Fruit fly (Drosophila melanogaster): ENCODE results near the gene cic.

Gene cic

DNA sequence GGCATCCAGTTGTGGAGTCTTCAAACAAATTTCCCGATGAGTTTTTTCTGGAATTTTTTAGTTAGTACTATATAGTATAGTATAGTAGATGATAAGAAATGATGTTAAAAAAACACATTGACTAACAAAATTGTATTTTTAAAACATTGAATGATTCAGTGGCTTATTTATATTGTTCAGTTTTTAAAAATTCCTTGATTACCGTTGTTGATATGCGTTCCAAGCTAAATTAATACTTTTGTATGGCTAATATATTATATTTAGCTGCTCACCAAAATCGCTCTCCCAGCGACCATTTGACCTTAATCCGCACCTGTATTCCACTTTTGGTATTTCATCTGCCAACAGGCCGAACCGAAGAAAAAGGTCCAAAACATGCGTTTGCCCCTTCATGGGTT, 5.4 kb downstream of the cic start:
- TF ChIP-seq CG4496 (GFP tag; IDR thresholded peaks at IDR 0.05) (peak; percentile 12; the same call in 1 of the 3 replicates), EcR (GFP tag; optimal IDR thresholded peaks at IDR 0.05) (no peak), CG15710 (tag; optimal IDR thresholded peaks at IDR 0.05) (peak; percentile 25), CG9948 (tag; optimal IDR thresholded peaks at IDR 0.05) (peak; percentile 38), Snoo (tag; optimal IDR thresholded peaks at IDR 0.05) (peak; percentile 26), Pif1B (GFP tag; optimal IDR thresholded peaks at IDR 0.05) (peak; percentile 6), CG17806 (tag; optimal IDR thresholded peaks at IDR 0.05) (peak; percentile 24), CG34367 (tag; optimal IDR thresholded peaks at IDR 0.05) (no peak), CG8159 (tag; optimal IDR thresholded peaks at IDR 0.05) (peak; percentile 53)

DNA sequence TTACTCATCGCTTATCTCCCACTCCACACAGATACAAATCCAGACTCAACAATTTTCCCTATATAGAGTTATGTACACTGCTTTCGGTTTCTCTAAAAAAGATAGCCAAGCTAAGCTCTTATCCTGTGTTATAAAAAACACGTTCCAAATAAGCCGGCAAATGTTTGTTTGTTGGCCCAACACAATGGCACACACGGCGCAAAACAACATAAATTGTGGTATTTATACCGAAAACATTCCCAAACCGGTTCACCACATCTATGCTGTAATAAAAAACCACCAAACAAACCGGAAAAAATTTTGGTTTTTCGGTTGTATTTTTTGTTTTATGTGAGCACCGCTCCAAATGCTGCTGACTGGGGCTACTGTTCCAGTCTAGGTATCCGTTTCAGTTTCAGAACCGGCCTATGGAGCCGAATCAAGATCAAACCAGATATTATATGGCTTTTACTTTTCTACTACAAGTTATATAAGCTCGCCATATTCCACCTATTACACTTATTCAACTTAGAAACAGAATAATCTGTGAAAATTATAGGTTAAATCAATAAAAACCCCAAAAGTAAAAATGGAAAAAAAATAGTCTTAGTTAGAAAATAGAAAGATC, 6.3 kb downstream of the cic start:
- TF ChIP-seq CG13204 (GFP tag; optimal IDR thresholded peaks at IDR 0.05) (no peak), rn (GFP tag; IDR thresholded peaks at IDR 0.05) (no peak), CG14655 (GFP tag; optimal IDR thresholded peaks at IDR 0.05) (no peak), CG34367 (tag; optimal IDR thresholded peaks at IDR 0.05) (no peak), CG17806 (tag; optimal IDR thresholded peaks at IDR 0.05) (no peak)

DNA sequence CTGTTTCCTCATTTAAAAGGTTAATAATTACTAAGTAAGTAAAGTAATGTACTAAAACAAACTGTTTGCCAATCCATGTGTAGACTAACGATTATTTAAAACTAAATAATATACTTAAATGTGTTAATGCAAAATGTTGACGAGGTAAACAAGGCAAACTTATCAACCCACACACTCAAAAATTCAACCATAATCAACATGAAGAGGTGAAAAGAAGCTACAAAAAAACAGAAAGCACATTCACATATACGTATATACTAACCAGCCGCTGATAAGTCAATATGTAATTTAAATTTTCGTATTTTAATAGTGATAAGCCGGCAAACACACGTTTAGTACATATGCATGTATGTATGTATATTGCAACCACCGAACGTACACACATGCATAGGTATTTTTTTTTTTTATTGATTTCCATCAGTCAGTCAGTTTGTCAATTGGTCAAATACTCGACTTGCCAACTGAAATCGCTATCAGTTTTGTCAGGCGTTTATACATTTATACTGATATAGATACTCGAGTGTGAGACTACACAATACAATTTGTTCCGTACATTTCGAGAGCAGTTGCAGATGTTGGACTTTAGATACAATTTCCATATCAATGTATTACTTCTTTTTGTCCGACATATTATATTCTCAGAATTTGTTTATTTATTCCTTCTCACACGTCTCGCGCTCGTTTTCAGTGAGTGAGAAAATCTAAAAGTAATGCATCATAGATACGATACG, 7.0 kb downstream of the cic start:
- TF ChIP-seq CG17806 (tag; optimal IDR thresholded peaks at IDR 0.05) (no peak), Pif1B (GFP tag; optimal IDR thresholded peaks at IDR 0.05) (peak; percentile 27), rn (GFP tag; IDR thresholded peaks at IDR 0.05) (no peak), CG4496 (GFP tag; IDR thresholded peaks at IDR 0.05) (0 out of 3 replicates have a peak, but pooled peaks have one; percentile 25), Snoo (tag; optimal IDR thresholded peaks at IDR 0.05) (no peak), Pif1A (GFP tag; optimal IDR thresholded peaks at IDR 0.05) (no peak)

dm6 chr3R:20260382-20260781, 7.8 kb downstream of the cic start:
- TF ChIP-seq CG34367 (tag; optimal IDR thresholded peaks at IDR 0.05) (no peak), Ets98B (GFP tag; IDR thresholded peaks at IDR 0.05) (no peak), CG8159 (tag; optimal IDR thresholded peaks at IDR 0.05) (no peak), fd96Ca (GFP tag; IDR thresholded peaks at IDR 0.05) (no peak), gl (tag; optimal IDR thresholded peaks at IDR 0.05) (no peak), CG8301 (tag; optimal IDR thresholded peaks at IDR 0.05) (no peak), Snoo (tag; optimal IDR thresholded peaks at IDR 0.05) (no peak), CG14655 (GFP tag; optimal IDR thresholded peaks at IDR 0.05) (no peak), CG17806 (tag; optimal IDR thresholded peaks at IDR 0.05) (no peak), rn (GFP tag; IDR thresholded peaks at IDR 0.05) (no peak), D1 (tag; optimal IDR thresholded peaks at IDR 0.05) (no peak), CG4496 (GFP tag; IDR thresholded peaks at IDR 0.05) (no peak), Pif1A (GFP tag; optimal IDR thresholded peaks at IDR 0.05) (no peak), Pif1B (GFP tag; optimal IDR thresholded peaks at IDR 0.05) (no peak), CG10348 (GFP tag; IDR thresholded peaks at IDR 0.05) (no peak)

DNA sequence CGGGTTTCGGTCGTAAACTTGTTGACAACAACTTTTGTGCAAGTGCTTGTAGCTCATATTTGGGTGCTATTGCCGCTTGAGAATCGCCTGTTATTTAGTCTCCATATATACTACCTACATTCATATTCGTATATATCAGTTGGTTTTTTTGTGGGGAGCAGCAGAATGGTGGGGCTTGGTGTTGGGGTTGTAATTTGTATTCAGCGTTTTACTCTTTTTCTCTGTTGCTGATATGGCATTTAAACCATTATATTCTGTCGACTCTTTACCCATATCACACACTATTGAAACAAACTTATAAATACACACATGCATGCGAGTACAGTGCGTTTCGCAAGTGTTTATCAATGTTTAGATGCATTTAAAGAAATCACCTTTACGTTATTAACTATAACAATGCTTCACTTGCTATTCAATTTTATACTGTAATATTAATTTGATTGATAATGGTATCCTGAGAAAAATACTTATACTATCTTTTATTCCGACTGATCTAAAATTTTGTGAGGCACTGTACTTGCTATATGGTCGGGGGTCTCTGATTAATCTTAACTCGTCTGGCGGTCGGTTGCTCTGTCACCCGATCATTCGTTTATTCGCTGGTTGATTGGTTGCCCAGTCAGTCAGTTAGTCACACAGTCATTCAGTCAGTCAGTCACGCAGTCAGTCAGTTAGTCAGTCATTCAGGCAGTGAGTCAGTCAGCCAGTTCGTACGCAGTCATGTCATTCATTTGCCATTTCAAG, 8.8 kb downstream of the cic start:
- TF ChIP-seq CG32121 (GFP tag; IDR thresholded peaks at IDR 0.05) = peak; percentile 98
- peak; percentile 83 for TF ChIP-seq fd96Ca (GFP tag; IDR thresholded peaks at IDR 0.05)
- TF ChIP-seq CG34367 (tag; optimal IDR thresholded peaks at IDR 0.05) = peak; percentile 95
- peak; percentile 73 for TF ChIP-seq D1 (tag; optimal IDR thresholded peaks at IDR 0.05)
- peak; percentile 89 for TF ChIP-seq rn (GFP tag; IDR thresholded peaks at IDR 0.05)
- peak; percentile 95 for TF ChIP-seq CG9948 (tag; optimal IDR thresholded peaks at IDR 0.05)
- TF ChIP-seq CG8301 (tag; optimal IDR thresholded peaks at IDR 0.05) = peak; percentile 96
- TF ChIP-seq Snoo (tag; optimal IDR thresholded peaks at IDR 0.05) = peak; percentile 84
- peak; percentile 97 for TF ChIP-seq CG15710 (tag; optimal IDR thresholded peaks at IDR 0.05)
- peak; percentile 94 for TF ChIP-seq CG12605 (GFP tag; IDR thresholded peaks at IDR 0.05)
- TF ChIP-seq Pif1B (GFP tag; optimal IDR thresholded peaks at IDR 0.05) = peak; percentile 90
- peak; percentile 72 for TF ChIP-seq CG10348 (GFP tag; IDR thresholded peaks at IDR 0.05)
- peak; percentile 96 for TF ChIP-seq Ets98B (GFP tag; IDR thresholded peaks at IDR 0.05)
- TF ChIP-seq CG14655 (GFP tag; optimal IDR thresholded peaks at IDR 0.05) = peak; percentile 93
- TF ChIP-seq CG4496 (GFP tag; IDR thresholded peaks at IDR 0.05) = peak; percentile 97
- peak; percentile 96 for TF ChIP-seq CG17806 (tag; optimal IDR thresholded peaks at IDR 0.05)
- peak; percentile 90 for TF ChIP-seq CG13204 (GFP tag; optimal IDR thresholded peaks at IDR 0.05)
- TF ChIP-seq EcR (GFP tag; optimal IDR thresholded peaks at IDR 0.05) = peak; percentile 85
- TF ChIP-seq CG8159 (tag; optimal IDR thresholded peaks at IDR 0.05) = peak; percentile 98
- peak; percentile 95 for TF ChIP-seq Pif1A (GFP tag; optimal IDR thresholded peaks at IDR 0.05)
- peak; percentile 94 for TF ChIP-seq gl (tag; optimal IDR thresholded peaks at IDR 0.05)

- TF ChIP-seq EcR (GFP tag; optimal IDR thresholded peaks at IDR 0.05) = no peak
- TF ChIP-seq CG8301 (tag; optimal IDR thresholded peaks at IDR 0.05) = no peak
- no peak for TF ChIP-seq CG32121 (GFP tag; IDR thresholded peaks at IDR 0.05)
- TF ChIP-seq CG13204 (GFP tag; optimal IDR thresholded peaks at IDR 0.05) = no peak
- no peak for TF ChIP-seq rn (GFP tag; IDR thresholded peaks at IDR 0.05)
- TF ChIP-seq CG8159 (tag; optimal IDR thresholded peaks at IDR 0.05) = no peak
- no peak for TF ChIP-seq CG12605 (GFP tag; IDR thresholded peaks at IDR 0.05)
Observed at dm6 chr3R:20261969-20262334, 9.4 kb downstream of the cic start.
